Worm (Caenorhabditis elegans): Measurements from ENCODE around the gene R05F9.7.

Gene R05F9.7

DNA sequence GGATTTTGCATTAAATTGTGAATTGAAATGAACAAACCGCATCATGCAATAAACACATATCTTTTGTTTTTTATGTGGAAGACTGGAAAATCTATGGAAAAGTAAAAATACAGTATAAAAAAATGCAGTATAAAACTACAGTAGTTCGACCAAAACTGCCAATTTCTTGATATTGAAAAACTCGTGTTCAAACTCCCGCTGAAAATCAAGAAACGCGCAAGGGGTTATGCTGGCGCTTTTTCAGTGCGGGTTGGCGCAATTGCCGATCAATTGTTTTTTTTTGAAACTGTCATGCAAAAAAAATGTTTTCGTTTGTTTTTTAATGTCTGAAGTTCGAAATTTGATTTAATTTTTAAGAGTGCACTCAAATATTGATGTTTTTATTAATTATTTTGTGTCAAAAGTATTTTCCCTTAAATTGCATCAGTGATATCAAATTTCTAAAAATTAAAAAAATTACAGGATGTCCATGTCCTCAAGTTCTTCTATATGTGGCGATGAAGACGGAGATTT lies 34.4 kb upstream of the R05F9.7 start, which contains the start of gene dnj-9:
dnj-9 (plus strand) TSS at position 463 of the 513 bp plus-strand sequence.
- peak; percentile 95 for TF ChIP-seq nfyb-1 (GFP tag; IDR thresholded peaks at IDR 0.05)
- TF ChIP-seq akir-1 (GFP tag; optimal IDR thresholded peaks at IDR 0.05), result no peak
- peak; percentile 53 for TF ChIP-seq die-1 (tag; optimal IDR thresholded peaks at IDR 0.05)
- TF ChIP-seq ztf-26 (tag; optimal IDR thresholded peaks at IDR 0.05), result peak; percentile 84
- TF ChIP-seq B0019.2 (GFP tag; conservative IDR thresholded peaks at IDR 0.05), result peak; percentile 32; the same call in 1 of the 2 replicates
- TF ChIP-seq ZK185.1 (tag; optimal IDR thresholded peaks at IDR 0.05; ENCODE audit: poor library complexity, severe bottlenecking), result peak; percentile 95
- peak; percentile 84 for TF ChIP-seq ceh-100 (GFP tag; IDR thresholded peaks at IDR 0.05)
- peak; percentile 92 for TF ChIP-seq snpc-1.3 (tag; optimal IDR thresholded peaks at IDR 0.05; ENCODE audit: insufficient read depth)
- peak; percentile 51; the same call in 1 of the 2 replicates for TF ChIP-seq ceh-40 (GFP tag; IDR thresholded peaks at IDR 0.05)
- peak; percentile 88 for TF ChIP-seq hsf-1 (GFP tag; IDR thresholded peaks at IDR 0.05)
- peak; percentile 92 for TF ChIP-seq madf-3 (GFP tag; IDR thresholded peaks at IDR 0.05)
- TF ChIP-seq C17E4.6 (GFP tag; IDR thresholded peaks at IDR 0.05), result peak; percentile 88
- TF ChIP-seq B0035.1 (tag; optimal IDR thresholded peaks at IDR 0.05), result peak; percentile 78
- 0 out of 2 replicates have a peak, but pooled peaks have one; percentile 41 for TF ChIP-seq ztf-25 (GFP tag; IDR thresholded peaks at IDR 0.05)
- peak; percentile 83 for TF ChIP-seq xnd-1 (tag; optimal IDR thresholded peaks at IDR 0.05)
- TF ChIP-seq pbrm-1 (GFP tag; IDR thresholded peaks at IDR 0.05), result peak; percentile 91
- peak; percentile 93 for TF ChIP-seq tlf-1 (GFP tag; optimal IDR thresholded peaks at IDR 0.05)
- TF ChIP-seq ztf-3 (GFP tag; optimal IDR thresholded peaks at IDR 0.05), result no peak
- peak; percentile 94 for TF ChIP-seq rcor-1 (GFP tag; IDR thresholded peaks at IDR 0.05)
- no peak for TF ChIP-seq sea-2 (GFP tag; IDR thresholded peaks at IDR 0.05)
- peak; percentile 83 for TF ChIP-seq ceh-27 (GFP tag; optimal IDR thresholded peaks at IDR 0.05)
- peak; percentile 71 for TF ChIP-seq K12H6.12 (tag; optimal IDR thresholded peaks at IDR 0.05)
- no peak for TF ChIP-seq lsy-27 (tag; optimal IDR thresholded peaks at IDR 0.05; ENCODE audit: borderline replicate concordance, insufficient read depth)
- peak; percentile 69 for TF ChIP-seq ceh-91 (GFP tag; IDR thresholded peaks at IDR 0.05)
- TF ChIP-seq F57C9.4 (tag; optimal IDR thresholded peaks at IDR 0.05), result no peak
- TF ChIP-seq fkh-3 (tag; optimal IDR thresholded peaks at IDR 0.05), result no peak
- no peak for TF ChIP-seq T26A5.8 (tag; optimal IDR thresholded peaks at IDR 0.05)
- TF ChIP-seq efl-1 (GFP tag; optimal IDR thresholded peaks at IDR 0.05), result peak; percentile 91
- peak; percentile 85 for TF ChIP-seq hmg-20 (GFP tag; IDR thresholded peaks at IDR 0.05)
- TF ChIP-seq snpc-1.1 (tag; optimal IDR thresholded peaks at IDR 0.05; ENCODE audit: insufficient read depth), result peak; percentile 28
- TF ChIP-seq tbp1 (GFP tag; optimal IDR thresholded peaks at IDR 0.05), result peak; percentile 75
- no peak for TF ChIP-seq ama-1 (optimal IDR thresholded peaks at IDR 0.05)
- TF ChIP-seq ama-1 (GFP tag; optimal IDR thresholded peaks at IDR 0.05), result peak in 1 of 2 experiments; percentile 62
- TF ChIP-seq madf-6 (GFP tag; IDR thresholded peaks at IDR 0.05), result peak; percentile 95
- no peak for TF ChIP-seq nhr-179 (tag; optimal IDR thresholded peaks at IDR 0.05)
- peak; percentile 96 for TF ChIP-seq ekl-4 (GFP tag; IDR thresholded peaks at IDR 0.05)
- peak; percentile 94 for TF ChIP-seq K11D2.4 (GFP tag; IDR thresholded peaks at IDR 0.05)
- TF ChIP-seq ccch-3 (GFP tag; optimal IDR thresholded peaks at IDR 0.05), result no peak
- peak; percentile 94 for TF ChIP-seq snpc-3.4 (tag; optimal IDR thresholded peaks at IDR 0.05)
- no peak for TF ChIP-seq bed-1 (GFP tag; IDR thresholded peaks at IDR 0.05)
- TF ChIP-seq mel-28 (tag; optimal IDR thresholded peaks at IDR 0.05; ENCODE audit: borderline replicate concordance), result peak; percentile 6
- peak; percentile 87 for TF ChIP-seq F22D6.2 (tag; optimal IDR thresholded peaks at IDR 0.05)
- TF ChIP-seq F39B2.1 (GFP tag; IDR thresholded peaks at IDR 0.05), result peak; percentile 75
- TF ChIP-seq lin-54 (GFP tag; optimal IDR thresholded peaks at IDR 0.05), result peak; percentile 99
- TF ChIP-seq Y53G8AR.9 (GFP tag; conservative IDR thresholded peaks at IDR 0.05), result peak; percentile 98
- no peak for TF ChIP-seq mxl-1 (tag; optimal IDR thresholded peaks at IDR 0.05)
- TF ChIP-seq unc-130 (GFP tag; optimal IDR thresholded peaks at IDR 0.05), result peak; percentile 75
- no peak for TF ChIP-seq dpff-1 (tag; optimal IDR thresholded peaks at IDR 0.05)
- TF ChIP-seq nhr-80 (tag; optimal IDR thresholded peaks at IDR 0.05), result peak; percentile 64

Data from whole organism, young adult.